Fruit fly (Drosophila melanogaster) whole organism, embryonic: ENCODE measurements around the gene CG10252.
A peak's percentile ranks its signal among the peaks of the same experiment; 100 is the strongest.

Experiments used
- Atf-2 ChIP-seq: fragments of 200-800 bp; sonication (Bioruptor generic); optimal IDR thresholded peaks from 2 replicates; lab custom pipeline; 2016; ENCODE audit warnings: missing biosample characterization, missing genetic modification characterization
- BEAF-32 ChIP-seq: fragments of 200-800 bp; sonication (Bioruptor generic); optimal IDR thresholded peaks from 3 replicates; lab custom pipeline; 2017; ENCODE audit warnings: missing biosample characterization, missing genetic modification characterization, mild to moderate bottlenecking, moderate library complexity, missing genetic modification reagents
- CG10267 ChIP-seq: fragments of 200-800 bp; sonication (Bioruptor generic); optimal IDR thresholded peaks from 2 replicates; lab custom pipeline; 2018; ENCODE audit warnings: missing biosample characterization, mild to moderate bottlenecking, missing genetic modification characterization, moderate library complexity
- CG10321 ChIP-seq: fragments of 200-800 bp; sonication (Bioruptor generic); IDR thresholded peaks from 2 replicates; pipeline ENCODE4 v1.3.6; 2022; ENCODE audit warnings: missing biosample characterization, missing genetic modification characterization
- CG11085 ChIP-seq: fragments of 200-800 bp; sonication (Bioruptor generic); IDR thresholded peaks from 2 replicates; pipeline ENCODE4 v1.3.6; 2022; ENCODE audit warnings: missing biosample characterization, missing genetic modification characterization
- CG11247 ChIP-seq: fragments of 200-800 bp; sonication (Bioruptor generic); IDR thresholded peaks from 2 replicates; pipeline ENCODE4 v1.3.6; 2022; ENCODE audit warnings: missing biosample characterization, missing genetic modification characterization
- CG11504 ChIP-seq: fragments of 200-800 bp; sonication (Bioruptor generic); optimal IDR thresholded peaks from 3 replicates; lab custom pipeline; 2019; ENCODE audit warnings: missing biosample characterization, mild to moderate bottlenecking, missing genetic modification characterization, moderate library complexity
- CG12236 ChIP-seq: fragments of 200-800 bp; sonication (Bioruptor generic); optimal IDR thresholded peaks from 2 replicates; lab custom pipeline; 2016; ENCODE audit warnings: missing biosample characterization, missing genetic modification characterization
- CG1647 ChIP-seq: fragments of 200-800 bp; sonication (Bioruptor generic); optimal IDR thresholded peaks from 3 replicates; lab custom pipeline; 2016; ENCODE audit warnings: missing biosample characterization, missing genetic modification characterization
- CG17385 ChIP-seq: fragments of 200-800 bp; sonication (Bioruptor generic); optimal IDR thresholded peaks from 3 replicates; lab custom pipeline; 2018; ENCODE audit warnings: missing biosample characterization, mild to moderate bottlenecking, missing genetic modification characterization
- CG17612 ChIP-seq: fragments of 200-800 bp; sonication (Bioruptor generic); IDR thresholded peaks from 2 replicates; pipeline ENCODE4 v1.3.6; 2022; ENCODE audit warnings: missing biosample characterization, missing genetic modification characterization
- CG18599 ChIP-seq: fragments of 200-800 bp; sonication (Bioruptor generic); optimal IDR thresholded peaks from 3 replicates; lab custom pipeline; 2017; ENCODE audit warnings: missing biosample characterization, missing genetic modification characterization, mild to moderate bottlenecking, moderate library complexity, missing genetic modification reagents
- CG18764 ChIP-seq: fragments of 200-800 bp; sonication (Bioruptor generic); optimal IDR thresholded peaks from 3 replicates; lab custom pipeline; 2016; ENCODE audit warnings: missing biosample characterization, missing genetic modification characterization
- CG30403 ChIP-seq: fragments of 200-800 bp; sonication (Bioruptor generic); optimal IDR thresholded peaks from 3 replicates; lab custom pipeline; 2016; ENCODE audit warnings: missing biosample characterization, missing genetic modification characterization
- CG30431 ChIP-seq: fragments of 200-800 bp; sonication (Bioruptor generic); optimal IDR thresholded peaks from 2 replicates; lab custom pipeline; 2017; ENCODE audit warnings: missing biosample characterization, missing genetic modification characterization
- CG42726 ChIP-seq: fragments of 200-800 bp; sonication (Bioruptor generic); IDR thresholded peaks from 2 replicates; pipeline ENCODE4 v1.3.6; 2022; ENCODE audit warnings: missing biosample characterization, missing genetic modification characterization; ENCODE audit not compliant: partially characterized antibody
- CG4854 ChIP-seq: fragments of 200-800 bp; sonication (Bioruptor generic); optimal IDR thresholded peaks from 2 replicates; lab custom pipeline; 2016; ENCODE audit warnings: missing biosample characterization, missing genetic modification characterization, inconsistent platforms
- CG6791 ChIP-seq: fragments of 200-800 bp; sonication (Bioruptor generic); IDR thresholded peaks from 3 replicates; pipeline ENCODE4 v1.3.6; 2022; ENCODE audit warnings: missing biosample characterization, missing genetic modification characterization; ENCODE audit not compliant: partially characterized antibody
- CG9609 ChIP-seq: fragments of 200-800 bp; sonication (Bioruptor generic); optimal IDR thresholded peaks from 3 replicates; lab custom pipeline; 2016; ENCODE audit warnings: missing biosample characterization, missing genetic modification characterization
- CG9727 ChIP-seq: fragments of 200-800 bp; sonication (Bioruptor generic); optimal IDR thresholded peaks from 3 replicates; lab custom pipeline; 2017; ENCODE audit warnings: missing biosample characterization, mild to moderate bottlenecking, missing genetic modification characterization
- CHES-1-like ChIP-seq: fragments of 200-800 bp; sonication (Bioruptor generic); optimal IDR thresholded peaks from 2 replicates; lab custom pipeline; 2016; ENCODE audit warnings: missing biosample characterization, missing genetic modification characterization
- Doc2 ChIP-seq: fragments of 200-800 bp; sonication (Bioruptor generic); IDR thresholded peaks from 2 replicates; pipeline ENCODE4 v1.3.6; 2022; ENCODE audit warnings: missing biosample characterization, missing genetic modification characterization
- E2f2 ChIP-seq: fragments of 200-800 bp; sonication (Bioruptor generic); IDR thresholded peaks from 2 replicates; pipeline ENCODE4 v1.3.6; 2022; ENCODE audit warnings: missing biosample characterization, missing genetic modification characterization
- HmgD ChIP-seq: fragments of 200-800 bp; sonication (Bioruptor generic); optimal IDR thresholded peaks from 3 replicates; lab custom pipeline; 2016; ENCODE audit warnings: missing biosample characterization, missing genetic modification characterization
- Hr78 ChIP-seq, 2 experiments: fragments of 200-800 bp in 1 of 2; fragments of >200 bp in 1 of 2; sonication (Bioruptor generic) in 1 of 2; optimal IDR thresholded peaks; 2 replicates each; lab custom pipeline; 2017 to 2019; ENCODE audit warnings: missing biosample characterization in 2 of 2, missing genetic modification characterization in 2 of 2, mild to moderate bottlenecking in 1 of 2, moderate library complexity in 1 of 2
- MTF-1 ChIP-seq: fragments of 200-800 bp; sonication (Bioruptor generic); optimal IDR thresholded peaks from 2 replicates; lab custom pipeline; 2018; ENCODE audit warnings: missing biosample characterization, mild to moderate bottlenecking, missing genetic modification characterization, borderline replicate concordance
- NK7.1 ChIP-seq: fragments of 200-800 bp; sonication (Bioruptor generic); optimal IDR thresholded peaks from 3 replicates; lab custom pipeline; 2016; ENCODE audit warnings: missing biosample characterization, missing genetic modification characterization
- Oaz ChIP-seq: fragments of 200-800 bp; sonication (Bioruptor generic); IDR thresholded peaks from 2 replicates; pipeline ENCODE4 v1.3.6; 2022; ENCODE audit warnings: missing biosample characterization, missing genetic modification characterization
- Sin3A ChIP-seq: fragments of >200 bp; optimal IDR thresholded peaks from 2 replicates; lab custom pipeline; 2018
- Vsx1 ChIP-seq: fragments of 200-800 bp; sonication (Bioruptor generic); optimal IDR thresholded peaks from 2 replicates; lab custom pipeline; 2017; ENCODE audit warnings: missing biosample characterization, mild to moderate bottlenecking, missing genetic modification characterization, missing genetic modification reagents
- YL-1 ChIP-seq: fragments of 200-800 bp; sonication (Bioruptor generic); optimal IDR thresholded peaks from 3 replicates; lab custom pipeline; 2017; ENCODE audit warnings: missing biosample characterization, mild to moderate bottlenecking, missing genetic modification characterization
- chinmo ChIP-seq: fragments of 200-800 bp; sonication (Bioruptor generic); IDR thresholded peaks from 4 replicates; pipeline ENCODE4 v1.3.6; 2022; ENCODE audit warnings: missing biosample characterization, missing genetic modification characterization; ENCODE audit not compliant: partially characterized antibody
- chm ChIP-seq: fragments of 200-800 bp; sonication (Bioruptor generic); IDR thresholded peaks from 2 replicates; pipeline ENCODE4 v1.3.6; 2022; ENCODE audit warnings: missing biosample characterization, missing genetic modification characterization
- corto ChIP-seq: fragments of 200-800 bp; sonication (Bioruptor generic); optimal IDR thresholded peaks from 2 replicates; lab custom pipeline; 2016; ENCODE audit warnings: missing biosample characterization, mild to moderate bottlenecking, missing genetic modification characterization, moderate library complexity
- croc ChIP-seq: fragments of 200-800 bp; sonication (Bioruptor generic); conservative IDR thresholded peaks from 3 replicates; pipeline ENCODE4 v1.3.6; 2022; ENCODE audit warnings: missing biosample characterization, missing genetic modification characterization
- dmrt99B ChIP-seq: fragments of 200-800 bp; sonication (Bioruptor generic); optimal IDR thresholded peaks from 2 replicates; lab custom pipeline; 2018; ENCODE audit warnings: missing biosample characterization, mild to moderate bottlenecking, missing genetic modification characterization, moderate library complexity
- eyg ChIP-seq: fragments of 200-800 bp; sonication (Bioruptor generic); optimal IDR thresholded peaks from 3 replicates; lab custom pipeline; 2016; ENCODE audit warnings: missing biosample characterization, missing genetic modification characterization
- grau ChIP-seq: fragments of 200-800 bp; optimal IDR thresholded peaks from 3 replicates; lab custom pipeline; 2019; ENCODE audit warnings: missing biosample characterization, mild to moderate bottlenecking, missing genetic modification characterization, moderate library complexity
- onecut ChIP-seq: fragments of 200-800 bp; sonication (Bioruptor generic); IDR thresholded peaks from 2 replicates; pipeline ENCODE4 v1.3.6; 2022; ENCODE audit warnings: missing biosample characterization, missing genetic modification characterization
- org-1 ChIP-seq: fragments of 200-800 bp; sonication (Bioruptor generic); optimal IDR thresholded peaks from 2 replicates; lab custom pipeline; 2017; ENCODE audit warnings: missing biosample characterization, missing genetic modification characterization
- peb ChIP-seq: fragments of 200-800 bp; sonication (Bioruptor generic); IDR thresholded peaks from 2 replicates; pipeline ENCODE4 v1.3.6; 2022; ENCODE audit warnings: missing biosample characterization, missing genetic modification characterization
- prd ChIP-seq, 3 experiments: fragments of >200 bp in 2 of 3; fragments of 200-800 bp in 1 of 3; sonication (Bioruptor generic) in 1 of 3; optimal IDR thresholded peaks in 2 of 3; IDR thresholded peaks in 1 of 3; 2 replicates in 2 of 3; 3 replicates in 1 of 3; pipeline versions ENCODE4 v1.3.6 to Lab custom; 2017 to 2022; ENCODE audit warnings: missing biosample characterization in 1 of 3, missing genetic modification characterization in 1 of 3
- pros ChIP-seq: fragments of 200-800 bp; sonication (Bioruptor generic); optimal IDR thresholded peaks from 3 replicates; lab custom pipeline; 2019; ENCODE audit warnings: missing biosample characterization, mild to moderate bottlenecking, missing genetic modification characterization, moderate library complexity
- sens ChIP-seq: fragments of 200-800 bp; sonication (Bioruptor generic); peaks from one replicate; lab custom pipeline; 2016; ENCODE audit warnings: missing biosample characterization, missing genetic modification characterization
- slbo ChIP-seq: fragments of 200-800 bp; sonication (Bioruptor generic); IDR thresholded peaks from 2 replicates; pipeline ENCODE4 v1.3.6; 2022; ENCODE audit warnings: missing biosample characterization, missing genetic modification characterization
- sqz ChIP-seq: fragments of 200-800 bp; sonication (Bioruptor generic); optimal IDR thresholded peaks from 3 replicates; lab custom pipeline; 2018; ENCODE audit warnings: missing biosample characterization, mild to moderate bottlenecking, missing genetic modification characterization
- tna ChIP-seq: fragments of 200-800 bp; sonication (Bioruptor generic); IDR thresholded peaks from 2 replicates; pipeline ENCODE4 v1.3.6; 2022; ENCODE audit warnings: missing biosample characterization, missing genetic modification characterization; ENCODE audit not compliant: partially characterized antibody
- zfh2 ChIP-seq: fragments of 200-800 bp; sonication (Bioruptor generic); optimal IDR thresholded peaks from 2 replicates; lab custom pipeline; 2016; ENCODE audit warnings: missing biosample characterization, missing genetic modification characterization

CG10252 gene

dm6 chr3R:23678349-23679193 is 17.5 kb downstream of the CG10252 start, which contains the start of gene GILT2 (continued):
- TF ChIP-seq MTF-1 (peak; percentile 76), CG10321 (GFP tag; lab: Robert Waterston, UW) (peak; percentile 62; the same call in 1 of the 2 replicates), CG42726 (GFP tag; lab: Robert Waterston, UW) (no peak), croc (GFP tag; lab: Robert Waterston, UW) (peak; percentile 89), CG18764 (GFP tag; lab: Kevin White, UChicago) (peak; percentile 81), Hr78 (GFP tag; optimal IDR thresholded peaks at IDR 0.05; lab: Kevin White, UChicago) (peak in 1 of 2 experiments; percentile 71), sens (GFP tag; lab: Kevin White, UChicago) (peak; percentile 93), prd (optimal IDR thresholded peaks at IDR 0.05; lab: Kevin White, UChicago) (no peak), prd (GFP tag; IDR thresholded peaks at IDR 0.05; lab: Robert Waterston, UW) (peak; percentile 95), peb (GFP tag; lab: Robert Waterston, UW) (peak; percentile 85), CG9609 (GFP tag; lab: Kevin White, UChicago) (peak; percentile 21), CG9727 (GFP tag; lab: Kevin White, UChicago) (peak; percentile 94), CHES-1-like (GFP tag; lab: Kevin White, UChicago) (peak; percentile 39), Vsx1 (peak; percentile 83), Sin3A (no peak), chm (peak; percentile 83), onecut (GFP tag; lab: Robert Waterston, UW) (peak; percentile 88), corto (GFP tag; lab: Kevin White, UChicago) (peak; percentile 55), org-1 (GFP tag; lab: Kevin White, UChicago) (peak; percentile 79), tna (no peak), grau (tag; lab: Kevin White, UChicago) (peak; percentile 92), chinmo (GFP tag; lab: Robert Waterston, UW) (0 out of 4 replicates have a peak, but pooled peaks have one; percentile 39), eyg (GFP tag; lab: Kevin White, UChicago) (peak; percentile 29), YL-1 (GFP tag; lab: Kevin White, UChicago) (peak; percentile 74), E2f2 (GFP tag; lab: Robert Waterston, UW) (peak; percentile 78), CG1647 (GFP tag; lab: Kevin White, UChicago) (peak; percentile 9), zfh2 (GFP tag; lab: Kevin White, UChicago) (peak; percentile 6), CG17385 (GFP tag; lab: Kevin White, UChicago) (peak; percentile 91), Atf-2 (GFP tag; lab: Kevin White, UChicago) (peak; percentile 37), NK7.1 (GFP tag; lab: Kevin White, UChicago) (peak; percentile 18), CG11504 (tag; lab: Kevin White, UChicago) (peak; percentile 94), CG4854 (GFP tag; lab: Kevin White, UChicago) (peak; percentile 77), dmrt99B (tag; lab: Kevin White, UChicago) (peak; percentile 96), CG10267 (tag; lab: Kevin White, UChicago) (peak; percentile 87), CG30403 (GFP tag; lab: Kevin White, UChicago) (peak; percentile 88), CG6791 (GFP tag; lab: Robert Waterston, UW) (no peak), CG11085 (GFP tag; lab: Robert Waterston, UW) (peak; percentile 72), CG17612 (peak; percentile 73; the same call in 1 of the 2 replicates), Oaz (GFP tag; lab: Robert Waterston, UW) (peak; percentile 82), HmgD (GFP tag; lab: Kevin White, UChicago) (no peak), sqz (GFP tag; lab: Kevin White, UChicago) (peak; percentile 88), Doc2 (GFP tag; lab: Robert Waterston, UW) (no peak), slbo (GFP tag; lab: Robert Waterston, UW) (peak; percentile 94), CG18599 (GFP tag; lab: Kevin White, UChicago) (peak; percentile 97), CG12236 (no peak), pros (GFP tag; lab: Kevin White, UChicago) (peak; percentile 21), CG30431 (GFP tag; lab: Kevin White, UChicago) (peak; percentile 85), BEAF-32 (GFP tag; lab: Kevin White, UChicago) (peak; percentile 1), CG11247 (peak; percentile 87)
